Worm (Caenorhabditis elegans) whole organism, L1 larva: Measurements from ENCODE around the gene vit-4.

Source experiments
- blmp-1 ChIP-seq: fragments of 150-350 bp; optimal IDR thresholded peaks from 2 replicates; lab custom pipeline; 2014; ENCODE audit warnings: missing biosample characterization, missing genetic modification characterization
- elt-2 ChIP-seq: sonication (generic microtip); optimal IDR thresholded peaks from 2 replicates; lab custom pipeline; 2016; ENCODE audit warnings: missing genetic modification characterization, mild to moderate bottlenecking, inconsistent platforms, missing compliant biosample characterization, missing genetic modification reagents
- fos-1 ChIP-seq: fragments of 150-350 bp; optimal IDR thresholded peaks from 2 replicates; lab custom pipeline; 2014; ENCODE audit warnings: missing biosample characterization, missing genetic modification characterization
- hlh-4 ChIP-seq: sonication (generic microtip); optimal IDR thresholded peaks from 2 replicates; lab custom pipeline; 2016; ENCODE audit warnings: mild to moderate bottlenecking, missing genetic modification characterization, missing compliant biosample characterization
- lin-14 ChIP-seq: fragments of 200-800 bp; sonication (Bioruptor generic); optimal IDR thresholded peaks from 2 replicates; lab custom pipeline; 2018; ENCODE audit warnings: mild to moderate bottlenecking, missing genetic modification characterization, moderate library complexity, missing compliant biosample characterization
- nhr-28 ChIP-seq: fragments of 150-350 bp; optimal IDR thresholded peaks from 2 replicates; lab custom pipeline; 2014; ENCODE audit warnings: missing biosample characterization, missing genetic modification characterization
- nhr-84 ChIP-seq: sonication (generic microtip); optimal IDR thresholded peaks from 2 replicates; lab custom pipeline; 2017; ENCODE audit warnings: missing biosample characterization, missing genetic modification characterization
- pqm-1 ChIP-seq: sonication (generic microtip); optimal IDR thresholded peaks from 3 replicates; lab custom pipeline; 2017; ENCODE audit warnings: missing biosample characterization, missing genetic modification characterization
- rnt-1 ChIP-seq: sonication (generic microtip); optimal IDR thresholded peaks from 2 replicates; lab custom pipeline; 2016; ENCODE audit warnings: mild to moderate bottlenecking, missing genetic modification characterization, moderate library complexity, missing compliant biosample characterization
- unc-130 ChIP-seq: fragments of 150-350 bp; optimal IDR thresholded peaks from 2 replicates; lab custom pipeline; 2017; ENCODE audit warnings: missing biosample characterization, missing genetic modification characterization, inconsistent platforms
- unc-62 ChIP-seq: fragments of 150-350 bp; optimal IDR thresholded peaks from 2 replicates; lab custom pipeline; 2014; ENCODE audit warnings: missing biosample characterization, missing genetic modification reagents, missing genetic modification characterization

ce11 chrX:3584481-3584880 lies 20.7 kb upstream of the vit-4 start:
- TF ChIP-seq nhr-28 (tag; lab: Kevin White, UChicago) (no peak), unc-62 (GFP tag; lab: Kevin White, UChicago) (no peak), fos-1 (no peak), hlh-4 (tag; lab: Kevin White, UChicago) (no peak), rnt-1 (no peak), pqm-1 (tag; lab: Kevin White, UChicago) (no peak), blmp-1 (tag; lab: Kevin White, UChicago) (no peak), nhr-84 (no peak), unc-130 (tag; lab: Kevin White, UChicago) (no peak), lin-14 (GFP tag; lab: Kevin White, UChicago) (peak; percentile 36), elt-2 (tag; lab: Kevin White, UChicago) (no peak)
